Worm (Caenorhabditis elegans) whole organism, late embryonic: ENCODE data around the gene K07C5.13.

Experiments
- ama-1 ChIP-seq: fragments of 150-350 bp; optimal IDR thresholded peaks from 2 replicates; lab custom pipeline; 2014
- ceh-14 ChIP-seq: sonication (generic microtip); optimal IDR thresholded peaks from 2 replicates; lab custom pipeline; 2016; ENCODE audit warnings: missing genotype, missing genetic modification characterization, missing compliant biosample characterization
- ceh-31 ChIP-seq: sonication (generic microtip); optimal IDR thresholded peaks from 2 replicates; lab custom pipeline; 2016; ENCODE audit warnings: missing genetic modification characterization, missing compliant biosample characterization
- ets-4 ChIP-seq: sonication (generic microtip); optimal IDR thresholded peaks from 2 replicates; lab custom pipeline; 2016; ENCODE audit warnings: missing genetic modification characterization, missing compliant biosample characterization
- fax-1 ChIP-seq: sonication (generic microtip); optimal IDR thresholded peaks from 2 replicates; lab custom pipeline; 2016; ENCODE audit warnings: missing genotype, missing genetic modification characterization, missing compliant biosample characterization
- nfya-1 ChIP-seq: sonication (generic microtip); optimal IDR thresholded peaks from 2 replicates; lab custom pipeline; 2017; ENCODE audit warnings: missing genetic modification characterization, mild to moderate bottlenecking, missing compliant biosample characterization, antibody characterized with exemption, moderate library complexity
- unc-42 ChIP-seq: sonication (generic microtip); optimal IDR thresholded peaks from 2 replicates; lab custom pipeline; 2016; ENCODE audit warnings: missing genotype, missing genetic modification characterization, missing compliant biosample characterization

DNA sequence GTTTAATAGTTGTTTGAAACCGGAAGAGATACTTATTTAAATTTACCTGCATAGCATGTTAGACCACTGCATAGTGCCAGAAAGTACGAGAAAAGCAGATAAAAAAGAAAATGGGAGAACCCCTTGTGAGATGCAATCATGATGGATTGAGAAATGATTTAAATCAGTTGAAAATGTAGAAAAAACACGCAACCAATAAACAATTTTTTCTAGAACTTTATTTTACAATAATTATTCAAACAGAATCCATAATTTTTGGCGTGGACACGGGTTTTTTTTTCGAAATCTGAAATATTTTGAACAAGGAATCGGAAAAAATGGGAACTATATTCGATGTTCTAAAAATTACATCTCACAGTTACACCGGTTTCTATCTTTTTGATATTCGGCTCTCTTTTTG, 37.4 kb downstream of the K07C5.13 start, which contains the start of gene AC3.12:
- TF ChIP-seq ama-1: no peak
- no peak for TF ChIP-seq nfya-1 (tag; lab: Kevin White, UChicago)
- no peak for TF ChIP-seq ceh-14 (tag; lab: Kevin White, UChicago)
- TF ChIP-seq fax-1 (tag; lab: Kevin White, UChicago): no peak
- TF ChIP-seq ets-4 (tag; lab: Kevin White, UChicago): no peak
- TF ChIP-seq unc-42 (tag; lab: Kevin White, UChicago): no peak
- TF ChIP-seq ceh-31 (tag; lab: Kevin White, UChicago): no peak
